Fruit fly (Drosophila melanogaster): ENCODE data around the gene TH1.

TH1 gene

DNA sequence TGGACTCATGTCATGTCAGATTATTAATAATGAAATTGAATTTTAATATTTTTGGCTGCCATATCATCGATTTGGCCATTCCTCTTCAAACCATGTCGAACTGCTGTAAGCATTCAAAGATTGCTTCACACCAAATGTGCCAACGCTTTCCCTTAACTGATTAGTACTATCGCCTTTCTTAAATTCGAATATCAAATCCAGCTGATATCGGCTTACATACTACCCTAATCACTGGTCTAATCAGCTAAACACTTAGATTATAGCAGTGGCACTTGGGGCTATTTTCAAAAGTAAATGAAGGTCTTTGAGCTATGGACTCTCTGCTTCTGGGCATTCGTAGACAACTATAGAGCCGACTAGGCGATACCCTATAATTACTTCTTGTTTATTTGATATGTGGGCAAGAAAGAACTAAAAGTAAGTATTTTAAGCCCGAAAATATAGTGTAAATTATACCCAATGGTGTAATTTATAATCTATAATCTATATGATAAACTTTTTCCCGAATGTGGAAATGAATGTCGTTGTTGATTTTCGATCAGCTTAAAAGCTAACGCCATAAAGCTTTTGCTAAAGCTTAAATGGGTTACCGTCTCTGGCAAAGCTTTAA lies 12.7 kb upstream of the TH1 start:
- TF ChIP-seq CG8478 (optimal IDR thresholded peaks at IDR 0.05) (no peak), CTCF (optimal IDR thresholded peaks at IDR 0.05) (no peak)

DNA sequence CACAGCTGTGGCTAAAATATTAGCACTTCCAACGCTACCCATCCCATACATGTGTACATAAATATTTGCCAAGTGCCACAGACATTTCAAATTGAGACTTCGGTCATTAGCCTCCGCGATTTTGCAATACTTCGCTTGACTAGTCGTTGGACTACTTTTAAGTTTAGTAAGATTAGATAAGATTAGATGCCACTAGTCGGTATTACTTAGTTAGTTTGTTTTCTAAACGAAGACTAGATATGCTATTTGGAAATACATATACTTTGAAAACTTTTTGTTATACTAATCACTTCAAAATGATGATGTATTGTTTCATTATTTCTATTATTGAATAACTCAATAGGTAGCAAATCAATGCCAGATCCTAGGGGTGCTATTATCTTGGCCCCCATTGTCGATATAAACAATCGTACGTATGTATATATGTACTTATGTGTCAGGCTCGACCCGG lies 5.3 kb downstream of the TH1 start:
- TF ChIP-seq CTCF (optimal IDR thresholded peaks at IDR 0.05), result no peak
- TF ChIP-seq CG8478 (optimal IDR thresholded peaks at IDR 0.05), result no peak

DNA sequence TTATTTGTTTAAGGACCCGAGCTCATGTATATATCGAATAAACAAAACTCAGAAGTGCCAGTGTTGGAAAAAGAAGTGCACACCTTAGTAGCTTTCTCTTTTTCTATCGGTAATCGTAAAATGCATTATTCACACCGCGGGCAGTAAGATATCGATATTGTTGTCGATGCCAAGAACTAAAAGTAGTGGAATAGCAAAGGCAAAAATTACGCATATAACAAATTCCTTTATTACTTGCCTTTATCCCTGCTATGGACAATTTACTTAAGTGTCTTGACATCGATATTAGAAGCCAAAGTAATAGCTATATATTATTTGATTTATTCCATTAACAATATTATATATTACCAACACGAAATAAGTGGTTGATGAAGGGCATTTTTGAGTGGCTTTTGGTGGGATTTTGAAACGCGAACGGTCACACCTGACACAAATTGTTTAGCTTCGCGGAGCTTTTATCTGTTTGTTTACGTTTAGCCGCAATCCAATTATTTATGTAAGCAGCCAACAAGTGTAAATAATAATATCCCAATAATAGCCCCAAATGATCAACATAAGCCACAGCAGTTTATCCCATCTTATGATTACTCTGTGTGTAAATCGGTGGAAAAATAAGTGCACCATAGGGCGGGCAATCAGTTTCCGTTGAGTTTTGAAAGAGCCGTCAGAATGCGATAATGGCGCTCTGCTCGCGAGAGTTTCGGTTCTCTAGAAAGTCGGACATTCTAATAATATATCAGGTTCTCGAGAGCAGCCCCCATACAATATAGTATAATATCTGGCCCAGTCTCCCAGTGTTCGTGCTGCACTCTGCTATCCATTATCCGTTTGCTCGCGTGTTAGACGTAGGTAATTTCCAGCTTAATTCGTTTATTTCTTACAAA lies 6.2 kb downstream of the TH1 start, which contains the start of the genes CG9992 and CG4239:
CG9992 (minus strand) TSS at position 66 of the 884 bp plus-strand sequence.
CG4239 (plus strand) TSS at position 436 of the 884 bp plus-strand sequence.
- TF ChIP-seq CTCF (optimal IDR thresholded peaks at IDR 0.05) (no peak), CG8478 (optimal IDR thresholded peaks at IDR 0.05) (no peak)

DNA sequence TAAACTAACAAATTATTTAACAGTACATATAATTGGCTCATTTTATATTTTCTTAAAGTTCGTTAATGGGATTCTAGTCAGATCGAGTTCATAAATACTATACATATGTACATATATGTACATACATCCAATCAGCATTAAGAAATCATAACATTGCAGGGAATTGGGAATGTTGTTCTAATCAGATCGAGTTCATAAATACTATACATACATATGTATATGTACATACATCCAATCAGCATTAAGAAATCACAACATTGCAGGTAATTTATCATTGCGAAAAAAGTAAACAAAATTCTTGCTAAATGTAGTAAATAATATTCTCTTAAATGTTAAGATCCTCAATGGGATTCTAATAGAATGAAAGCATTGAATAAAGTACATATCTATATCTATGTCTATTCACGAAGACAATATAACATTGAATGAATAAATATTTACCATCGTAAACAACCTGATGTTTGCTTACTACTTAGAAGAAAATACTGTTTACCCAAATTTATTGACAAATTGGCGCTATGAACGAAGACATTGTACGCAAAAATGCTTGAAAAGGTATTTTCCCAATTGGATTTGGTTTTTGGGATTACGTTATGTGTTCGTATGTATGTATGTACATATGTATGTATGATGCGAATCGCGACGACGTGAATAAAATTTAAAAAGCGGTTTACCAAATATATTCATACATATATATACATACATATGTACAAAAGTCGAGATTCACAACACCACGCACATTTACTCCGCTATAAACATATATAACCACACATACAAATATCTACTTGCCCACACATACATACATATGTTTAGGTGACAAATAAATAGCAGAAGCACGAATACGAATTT lies 7.3 kb downstream of the TH1 start:
- TF ChIP-seq CTCF (optimal IDR thresholded peaks at IDR 0.05), result no peak
- no peak for TF ChIP-seq CG8478 (optimal IDR thresholded peaks at IDR 0.05)

DNA sequence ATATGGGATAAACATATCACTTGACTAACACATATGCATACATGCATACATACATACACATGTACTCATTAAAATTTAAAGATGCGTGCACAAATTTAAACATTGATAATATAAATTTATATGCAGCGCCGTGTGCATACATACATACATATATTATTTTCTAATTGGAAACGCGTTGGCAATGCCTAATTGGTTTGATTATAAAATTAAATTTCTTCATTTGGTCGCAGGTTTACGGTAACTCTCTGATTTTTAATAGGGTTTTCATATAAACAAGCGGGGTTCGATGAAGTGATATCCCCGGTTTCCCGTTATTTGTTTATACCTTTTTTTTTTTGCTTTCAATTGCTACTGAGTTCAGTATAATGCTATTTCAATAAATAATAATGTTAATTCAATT lies 17.2 kb downstream of the TH1 start:
- TF ChIP-seq CG8478 (optimal IDR thresholded peaks at IDR 0.05), result no peak
- TF ChIP-seq CTCF (optimal IDR thresholded peaks at IDR 0.05), result no peak

DNA sequence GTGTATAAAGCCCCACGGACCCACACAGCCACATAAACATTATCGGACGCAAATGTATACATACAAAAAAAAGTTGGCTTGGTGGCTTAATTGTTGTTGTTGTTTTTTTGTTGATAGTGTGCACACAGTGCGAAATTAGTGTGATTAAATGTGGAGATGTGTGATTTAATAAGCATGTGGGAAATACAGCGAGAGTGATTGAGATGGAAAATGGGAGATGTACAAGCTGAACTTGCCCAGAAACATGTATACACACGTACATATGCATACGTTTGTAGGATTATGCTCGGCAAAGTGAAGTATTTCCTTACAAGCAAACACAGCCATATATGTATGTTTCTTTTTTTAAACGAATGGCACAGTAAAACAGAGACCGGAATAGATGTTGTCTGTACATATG lies 17.7 kb downstream of the TH1 start:
- TF ChIP-seq CTCF (optimal IDR thresholded peaks at IDR 0.05), result no peak
- TF ChIP-seq CG8478 (optimal IDR thresholded peaks at IDR 0.05), result no peak

DNA sequence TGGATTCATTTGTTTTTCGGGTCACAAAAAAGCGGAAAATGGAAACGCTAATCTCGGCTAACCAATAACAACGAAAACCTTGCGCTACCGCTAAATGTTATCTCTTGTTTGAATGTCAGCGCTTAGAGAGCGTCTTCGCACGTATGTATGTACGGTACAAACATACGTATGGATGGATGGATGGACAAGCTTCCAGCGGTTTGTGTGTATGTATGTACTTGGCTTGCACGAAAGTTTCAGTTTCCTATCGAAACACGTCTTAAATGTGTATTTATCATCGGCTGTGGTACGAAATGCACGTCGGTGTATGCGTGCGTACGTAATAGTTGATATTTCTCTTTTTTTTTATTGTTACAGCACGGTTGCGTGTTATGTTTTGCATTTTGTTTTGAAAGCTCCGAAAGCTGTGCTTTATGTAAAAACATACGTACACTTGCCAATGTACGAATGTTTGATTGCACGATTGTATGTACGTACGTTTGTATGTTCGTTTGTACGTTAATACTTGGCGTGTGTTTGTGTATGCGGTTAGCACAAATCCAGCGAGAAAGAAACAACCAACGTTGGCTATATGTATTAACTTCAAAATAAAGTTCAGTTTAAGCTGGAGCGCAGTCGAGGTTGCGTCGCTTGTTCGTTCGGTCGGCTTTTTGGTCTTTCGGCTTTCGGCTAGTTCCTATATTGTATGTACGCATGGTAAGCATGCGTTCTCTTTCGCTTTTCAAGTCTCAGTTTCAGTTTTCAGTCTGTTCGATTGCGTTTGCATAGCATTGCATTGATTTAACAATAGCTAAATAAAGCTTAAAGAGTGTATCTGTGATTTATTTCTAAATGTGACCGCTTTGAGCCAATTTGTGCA lies 18.5 kb downstream of the TH1 start, which contains the start of gene Fur2:
Fur2 (plus strand) TSS at position 595 of the 859 bp plus-strand sequence.
- TF ChIP-seq CTCF (optimal IDR thresholded peaks at IDR 0.05), result no peak
- no peak for TF ChIP-seq CG8478 (optimal IDR thresholded peaks at IDR 0.05)

DNA sequence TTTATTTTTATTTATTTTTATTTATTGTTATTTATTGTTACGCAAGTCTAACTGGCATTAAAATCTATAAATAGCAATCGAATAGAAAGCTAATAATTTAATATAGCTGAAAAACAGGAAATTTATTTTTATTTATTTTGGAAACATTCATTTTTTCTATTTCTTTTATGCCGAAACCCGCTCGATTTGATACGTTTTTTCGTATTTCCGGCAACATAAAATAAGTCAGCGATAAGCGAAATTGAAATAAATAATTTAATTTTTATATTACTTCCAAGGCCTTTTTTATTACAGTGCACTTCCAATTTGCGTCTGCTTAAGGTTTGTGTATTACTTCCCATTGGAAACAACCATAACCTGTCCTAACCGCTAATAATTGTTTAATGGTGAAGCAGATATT lies 19.3 kb downstream of the TH1 start:
- TF ChIP-seq CG8478 (optimal IDR thresholded peaks at IDR 0.05), result no peak
- TF ChIP-seq CTCF (optimal IDR thresholded peaks at IDR 0.05), result no peak

DNA sequence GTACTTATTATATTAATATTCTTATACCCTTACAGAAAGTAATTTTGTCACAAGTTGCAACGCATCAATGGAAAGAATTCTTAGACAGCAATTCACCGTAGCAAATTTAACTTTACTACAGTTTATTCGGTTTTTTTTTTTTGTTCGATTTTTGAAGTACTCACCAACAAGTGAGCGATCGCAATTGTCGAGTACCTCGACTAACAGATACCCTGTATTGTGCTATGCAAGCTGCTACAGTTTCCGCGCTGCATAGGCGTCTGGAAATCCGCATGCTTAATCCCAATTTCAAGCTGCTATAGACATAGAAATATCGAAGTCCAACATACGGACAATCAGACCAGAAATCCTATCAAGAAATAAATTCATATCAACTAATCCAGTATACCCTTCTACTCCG lies 22.7 kb downstream of the TH1 start:
- TF ChIP-seq CG8478 (optimal IDR thresholded peaks at IDR 0.05) (no peak), CTCF (optimal IDR thresholded peaks at IDR 0.05) (no peak)

DNA sequence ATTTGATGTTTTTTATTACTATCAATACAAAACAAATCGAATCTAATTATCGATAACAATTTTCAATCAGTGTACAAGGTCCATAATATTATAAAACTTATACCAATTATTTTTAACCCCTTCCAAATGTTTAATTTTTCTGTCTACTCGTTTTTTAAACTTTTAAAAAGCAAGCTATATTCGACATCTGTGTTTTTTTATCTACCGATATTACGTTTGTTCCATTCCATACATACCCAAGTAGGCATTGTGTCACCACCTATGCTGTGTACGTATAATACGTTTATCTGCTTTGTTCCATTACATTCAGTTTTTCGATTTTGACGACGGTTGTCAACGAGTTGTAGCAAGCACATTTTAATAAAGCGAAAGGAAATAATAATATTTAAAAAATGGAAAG lies 29.9 kb downstream of the TH1 start, which contains the start of gene nonA:
nonA (plus strand) TSS at position 264 of the 400 bp plus-strand sequence.
- TF ChIP-seq CTCF (optimal IDR thresholded peaks at IDR 0.05) (no peak), CG8478 (optimal IDR thresholded peaks at IDR 0.05) (no peak)

DNA sequence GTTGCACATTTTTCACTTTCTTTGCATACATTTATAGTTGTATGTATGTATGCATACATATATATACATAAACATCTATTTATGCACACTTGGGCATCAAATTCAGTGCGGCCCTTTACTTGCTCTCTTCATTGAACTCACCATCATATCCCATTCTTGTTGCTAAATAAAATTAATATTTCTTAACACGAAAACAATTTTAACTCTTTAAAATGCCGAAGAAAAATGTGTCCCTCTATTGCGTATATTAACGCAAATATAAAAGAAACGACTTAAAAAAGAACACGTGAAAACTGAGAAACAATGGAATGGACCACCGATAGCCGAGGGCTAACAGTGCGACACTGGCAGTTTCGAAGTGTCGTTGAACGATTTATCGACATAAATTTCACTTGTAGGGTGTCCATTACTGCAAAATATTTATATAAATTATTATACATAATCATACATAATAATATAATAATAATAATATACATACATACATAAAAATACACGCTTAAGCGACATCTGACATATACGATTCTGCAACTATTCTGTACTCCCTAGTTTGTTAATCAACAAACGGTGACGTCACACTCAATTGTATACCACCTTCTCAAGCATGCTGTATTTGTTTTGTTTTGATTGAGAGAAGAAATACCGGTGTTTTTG lies 32.4 kb downstream of the TH1 start, which contains the start of the genes U2af50 and PIG-Q:
U2af50 (minus strand) TSS at position 370 of the 651 bp plus-strand sequence.
PIG-Q (plus strand) TSS at position 474 of the 651 bp plus-strand sequence.
- TF ChIP-seq CG8478 (optimal IDR thresholded peaks at IDR 0.05) (no peak), CTCF (optimal IDR thresholded peaks at IDR 0.05) (no peak)

DNA sequence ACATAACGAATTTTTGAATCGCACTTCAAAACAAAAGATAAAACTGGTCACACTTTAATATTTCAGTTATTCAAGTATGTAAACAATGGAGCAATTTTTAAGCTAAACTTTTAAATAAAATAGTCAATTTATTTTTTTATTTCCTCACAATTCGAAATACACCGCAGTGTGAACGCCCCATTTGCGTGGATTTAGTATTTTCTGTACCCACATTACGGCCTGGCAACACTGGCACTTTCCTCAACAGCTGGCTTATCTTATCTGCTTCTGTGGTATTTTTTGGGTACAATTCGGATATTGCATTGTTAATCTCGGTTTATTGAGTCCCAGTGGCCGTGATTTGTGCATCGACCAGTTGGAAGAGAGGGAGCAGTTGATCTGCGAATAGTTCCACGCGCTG lies 41.2 kb downstream of the TH1 start, which contains the start of gene sl:
sl (plus strand) TSS at position 254 of the 400 bp plus-strand sequence.
- TF ChIP-seq CG8478 (optimal IDR thresholded peaks at IDR 0.05), result no peak
- no peak for TF ChIP-seq CTCF (optimal IDR thresholded peaks at IDR 0.05)
